Fruit fly (Drosophila melanogaster) whole organism, embryonic: Measurements from ENCODE around the gene CG3764.
A peak's percentile ranks its signal among the peaks of the same experiment; 100 is the strongest.

ENCODE experiments used
- ATbp ChIP-seq: fragments of 200-800 bp; sonication (Bioruptor generic); optimal IDR thresholded peaks from 2 replicates; lab custom pipeline; 2017; ENCODE audit warnings: missing biosample characterization, mild to moderate bottlenecking, missing genetic modification characterization, missing genetic modification reagents
- CG10979 ChIP-seq: fragments of 200-800 bp; sonication (Bioruptor generic); optimal IDR thresholded peaks from 2 replicates; lab custom pipeline; 2018; ENCODE audit warnings: missing biosample characterization, mild to moderate bottlenecking, missing genetic modification characterization, moderate library complexity
- CG11504 ChIP-seq: fragments of 200-800 bp; sonication (Bioruptor generic); optimal IDR thresholded peaks from 3 replicates; lab custom pipeline; 2019; ENCODE audit warnings: missing biosample characterization, mild to moderate bottlenecking, missing genetic modification characterization, moderate library complexity
- CG13296 ChIP-seq: fragments of 200-800 bp; sonication (Bioruptor generic); optimal IDR thresholded peaks from 3 replicates; lab custom pipeline; 2018; ENCODE audit warnings: missing biosample characterization, mild to moderate bottlenecking, missing genetic modification characterization
- CG13894 ChIP-seq: fragments of 200-800 bp; sonication (Bioruptor generic); optimal IDR thresholded peaks from 3 replicates; lab custom pipeline; 2018; ENCODE audit warnings: missing biosample characterization, mild to moderate bottlenecking, missing genetic modification characterization, moderate library complexity
- CG17568 ChIP-seq: fragments of 200-800 bp; sonication (Bioruptor generic); optimal IDR thresholded peaks from 2 replicates; lab custom pipeline; 2018; ENCODE audit warnings: missing biosample characterization, mild to moderate bottlenecking, missing genetic modification characterization, moderate library complexity
- CG17829 ChIP-seq: fragments of 200-800 bp; optimal IDR thresholded peaks from 2 replicates; lab custom pipeline; 2019; ENCODE audit warnings: missing biosample characterization, mild to moderate bottlenecking, missing genetic modification characterization, moderate library complexity
- CG1832 ChIP-seq: fragments of 200-800 bp; sonication (Bioruptor generic); optimal IDR thresholded peaks from 2 replicates; lab custom pipeline; 2017; ENCODE audit warnings: missing biosample characterization, mild to moderate bottlenecking, missing genetic modification characterization, inconsistent platforms
- CG2120 ChIP-seq: fragments of 200-800 bp; sonication (Bioruptor generic); optimal IDR thresholded peaks from 3 replicates; lab custom pipeline; 2016; ENCODE audit warnings: missing biosample characterization, missing genetic modification characterization
- CG30403 ChIP-seq: fragments of 200-800 bp; sonication (Bioruptor generic); optimal IDR thresholded peaks from 3 replicates; lab custom pipeline; 2016; ENCODE audit warnings: missing biosample characterization, missing genetic modification characterization
- CG31365 ChIP-seq: fragments of 200-800 bp; sonication (Bioruptor generic); optimal IDR thresholded peaks from 2 replicates; lab custom pipeline; 2018; ENCODE audit warnings: missing biosample characterization, mild to moderate bottlenecking, missing genetic modification characterization
- CG32532 ChIP-seq: fragments of 200-800 bp; sonication (Bioruptor generic); IDR thresholded peaks from 2 replicates; pipeline ENCODE4 v1.3.6; 2022; ENCODE audit warnings: missing biosample characterization, missing genetic modification characterization
- CG32772 ChIP-seq: fragments of 200-800 bp; sonication (Bioruptor generic); IDR thresholded peaks from 2 replicates; pipeline ENCODE4 v1.3.6; 2022; ENCODE audit warnings: missing biosample characterization, missing genetic modification characterization
- CG4404 ChIP-seq: fragments of 200-800 bp; sonication (Bioruptor generic); IDR thresholded peaks from 2 replicates; pipeline ENCODE4 v1.3.6; 2022; ENCODE audit warnings: missing biosample characterization, missing genetic modification characterization
- CG4617 ChIP-seq: fragments of 200-800 bp; sonication (Bioruptor generic); optimal IDR thresholded peaks from 3 replicates; lab custom pipeline; 2016; ENCODE audit warnings: missing biosample characterization, missing genetic modification characterization, borderline replicate concordance
- CG6683 ChIP-seq: fragments of 200-800 bp; sonication (Bioruptor generic); optimal IDR thresholded peaks from 2 replicates; lab custom pipeline; 2017; ENCODE audit warnings: missing biosample characterization, mild to moderate bottlenecking, missing genetic modification characterization, missing genetic modification reagents
- Dll ChIP-seq: fragments of 200-800 bp; sonication (Bioruptor generic); IDR thresholded peaks from 4 replicates; pipeline ENCODE4 v1.3.6; 2022; ENCODE audit warnings: missing biosample characterization, missing genetic modification characterization; ENCODE audit not compliant: partially characterized antibody
- Hr51 ChIP-seq, 2 experiments: fragments of 200-800 bp; sonication (Bioruptor generic); optimal IDR thresholded peaks; 2 replicates in 1 of 2; 3 replicates in 1 of 2; lab custom pipeline; 2016 to 2018; ENCODE audit warnings: missing biosample characterization in 2 of 2, missing genetic modification characterization in 2 of 2, mild to moderate bottlenecking in 1 of 2, moderate library complexity in 1 of 2
- Med ChIP-seq: fragments of 200-800 bp; sonication (Bioruptor generic); peaks from one replicate; lab custom pipeline; 2016; ENCODE audit warnings: missing biosample characterization, missing genetic modification characterization, mild to moderate bottlenecking, inconsistent platforms, moderate library complexity
- Sox102F ChIP-seq: fragments of 200-800 bp; sonication (Bioruptor generic); optimal IDR thresholded peaks from 2 replicates; lab custom pipeline; 2018; ENCODE audit warnings: missing biosample characterization, mild to moderate bottlenecking, missing genetic modification characterization, moderate library complexity
- Tbp ChIP-seq: fragments of >200 bp; optimal IDR thresholded peaks from 2 replicates; lab custom pipeline; 2018; ENCODE audit warnings: missing biosample characterization, missing genetic modification characterization
- Xrp1 ChIP-seq: fragments of 200-800 bp; sonication (Bioruptor generic); IDR thresholded peaks from 2 replicates; pipeline ENCODE4 v1.3.6; 2022; ENCODE audit warnings: missing biosample characterization, missing genetic modification characterization
- YL-1 ChIP-seq: fragments of 200-800 bp; sonication (Bioruptor generic); optimal IDR thresholded peaks from 3 replicates; lab custom pipeline; 2017; ENCODE audit warnings: missing biosample characterization, mild to moderate bottlenecking, missing genetic modification characterization
- ab ChIP-seq: fragments of 200-800 bp; sonication (Bioruptor generic); optimal IDR thresholded peaks from 2 replicates; lab custom pipeline; 2016; ENCODE audit warnings: missing biosample characterization, missing genetic modification characterization
- abd-A ChIP-seq: fragments of 200-800 bp; sonication (Bioruptor generic); optimal IDR thresholded peaks from 3 replicates; lab custom pipeline; 2019; ENCODE audit warnings: missing biosample characterization, mild to moderate bottlenecking, missing genetic modification characterization, moderate library complexity
- ara ChIP-seq: fragments of 200-800 bp; sonication (Bioruptor generic); IDR thresholded peaks from 2 replicates; pipeline ENCODE4 v1.3.6; 2022; ENCODE audit warnings: missing biosample characterization, missing genetic modification characterization
- ase ChIP-seq: fragments of 200-800 bp; sonication (Bioruptor generic); IDR thresholded peaks from 3 replicates; pipeline ENCODE4 v1.3.6; 2022; ENCODE audit warnings: missing biosample characterization, missing genetic modification characterization
- az2 ChIP-seq: fragments of 200-800 bp; sonication (Bioruptor generic); optimal IDR thresholded peaks from 3 replicates; lab custom pipeline; 2016; ENCODE audit warnings: missing biosample characterization, missing genetic modification characterization
- bbx ChIP-seq: fragments of 200-800 bp; sonication (Bioruptor generic); IDR thresholded peaks from 2 replicates; pipeline ENCODE4 v1.3.6; 2022; ENCODE audit warnings: missing biosample characterization, missing genetic modification characterization; ENCODE audit not compliant: partially characterized antibody
- bcd ChIP-seq: fragments of 200-800 bp; sonication (Bioruptor generic); optimal IDR thresholded peaks from 2 replicates; lab custom pipeline; 2017; ENCODE audit warnings: missing biosample characterization, mild to moderate bottlenecking, missing genetic modification characterization
- chinmo ChIP-seq: fragments of 200-800 bp; sonication (Bioruptor generic); IDR thresholded peaks from 4 replicates; pipeline ENCODE4 v1.3.6; 2022; ENCODE audit warnings: missing biosample characterization, missing genetic modification characterization; ENCODE audit not compliant: partially characterized antibody
- dysf ChIP-seq: fragments of 200-800 bp; sonication (Bioruptor generic); IDR thresholded peaks from 3 replicates; pipeline ENCODE4 v1.3.6; 2022; ENCODE audit warnings: missing biosample characterization, missing genetic modification characterization
- esg ChIP-seq: fragments of 200-800 bp; sonication (Bioruptor generic); conservative IDR thresholded peaks from 2 replicates; pipeline ENCODE4 v1.3.6; 2022; ENCODE audit warnings: missing biosample characterization, missing genetic modification characterization
- eve ChIP-seq, 2 experiments: fragments of >200 bp; optimal IDR thresholded peaks; 2 replicates each; lab custom pipeline; 2017; ENCODE audit warnings: missing biosample characterization in 2 of 2, missing genetic modification characterization in 2 of 2
- exex ChIP-seq: fragments of 200-800 bp; sonication (Bioruptor generic); optimal IDR thresholded peaks from 4 replicates; lab custom pipeline; 2018; ENCODE audit warnings: missing biosample characterization, mild to moderate bottlenecking, missing genetic modification characterization, moderate library complexity
- gem ChIP-seq: fragments of 200-800 bp; sonication (Bioruptor generic); optimal IDR thresholded peaks from 2 replicates; lab custom pipeline; 2019; ENCODE audit warnings: missing biosample characterization, mild to moderate bottlenecking, missing genetic modification characterization, moderate library complexity
- lab ChIP-seq: fragments of 200-800 bp; sonication (Bioruptor generic); optimal IDR thresholded peaks from 3 replicates; lab custom pipeline; 2017; ENCODE audit warnings: missing biosample characterization, missing genetic modification characterization, mild to moderate bottlenecking, moderate library complexity, missing genetic modification reagents
- lbe ChIP-seq: fragments of 200-800 bp; sonication (Bioruptor generic); optimal IDR thresholded peaks from 2 replicates; lab custom pipeline; 2016; ENCODE audit warnings: missing biosample characterization, mild to moderate bottlenecking, missing genetic modification characterization
- lilli ChIP-seq: fragments of 200-800 bp; sonication (Bioruptor generic); optimal IDR thresholded peaks from 3 replicates; lab custom pipeline; 2016; ENCODE audit warnings: missing biosample characterization, missing genetic modification characterization
- lov ChIP-seq, 2 experiments: fragments of 200-800 bp in 1 of 2; fragments of >200 bp in 1 of 2; sonication (Bioruptor generic) in 1 of 2; IDR thresholded peaks in 1 of 2; optimal IDR thresholded peaks in 1 of 2; 2 replicates in 1 of 2; 3 replicates in 1 of 2; pipeline versions ENCODE4 v1.3.6 to Lab custom; 2017 to 2022; ENCODE audit warnings: missing biosample characterization in 1 of 2, missing genetic modification characterization in 1 of 2
- mirr ChIP-seq: fragments of 200-800 bp; sonication (Bioruptor generic); optimal IDR thresholded peaks from 3 replicates; lab custom pipeline; 2018; ENCODE audit warnings: missing biosample characterization, mild to moderate bottlenecking, missing genetic modification characterization
- onecut ChIP-seq: fragments of 200-800 bp; sonication (Bioruptor generic); IDR thresholded peaks from 2 replicates; pipeline ENCODE4 v1.3.6; 2022; ENCODE audit warnings: missing biosample characterization, missing genetic modification characterization
- pho ChIP-seq: fragments of 200-800 bp; sonication (Bioruptor generic); optimal IDR thresholded peaks from 2 replicates; lab custom pipeline; 2016; ENCODE audit warnings: missing biosample characterization, missing genetic modification characterization
- sens-2 ChIP-seq: fragments of 200-800 bp; sonication (Bioruptor generic); IDR thresholded peaks from 2 replicates; pipeline ENCODE4 v1.3.6; 2022; ENCODE audit warnings: missing biosample characterization, missing genetic modification characterization
- slbo ChIP-seq: fragments of 200-800 bp; sonication (Bioruptor generic); IDR thresholded peaks from 2 replicates; pipeline ENCODE4 v1.3.6; 2022; ENCODE audit warnings: missing biosample characterization, missing genetic modification characterization
- sqz ChIP-seq: fragments of 200-800 bp; sonication (Bioruptor generic); optimal IDR thresholded peaks from 3 replicates; lab custom pipeline; 2018; ENCODE audit warnings: missing biosample characterization, mild to moderate bottlenecking, missing genetic modification characterization
- sr ChIP-seq: fragments of 200-800 bp; sonication (Bioruptor generic); IDR thresholded peaks from 3 replicates; pipeline ENCODE4 v1.3.6; 2022; ENCODE audit warnings: missing biosample characterization, missing genetic modification characterization
- vfl ChIP-seq: fragments of 200-800 bp; sonication (Bioruptor generic); optimal IDR thresholded peaks from 2 replicates; lab custom pipeline; 2016; ENCODE audit warnings: missing biosample characterization, missing genetic modification characterization

CG3764 gene

dm6 chr3L:16974645-16975151 lies 37.7 kb downstream of the CG3764 start (continued):
- TF ChIP-seq eve (GFP tag; optimal IDR thresholded peaks at IDR 0.05; lab: Kevin White, UChicago) (peak in 1 of 2 experiments; percentile 52), vfl (GFP tag; lab: Kevin White, UChicago) (no peak), CG6683 (no peak), ara (GFP tag; lab: Robert Waterston, UW) (0 out of 2 replicates have a peak, but pooled peaks have one; percentile 5), CG17568 (GFP tag; lab: Kevin White, UChicago) (peak; percentile 68), YL-1 (GFP tag; lab: Kevin White, UChicago) (no peak), ase (GFP tag; lab: Robert Waterston, UW) (no peak), chinmo (peak; percentile 56; the same call in 1 of the 4 replicates), Hr51 (GFP tag; optimal IDR thresholded peaks at IDR 0.05; lab: Kevin White, UChicago) (peak in 1 of 2 experiments; percentile 5), CG32532 (GFP tag; lab: Robert Waterston, UW) (no peak; the same call in 1 of the 2 replicates), ATbp (GFP tag; lab: Kevin White, UChicago) (peak; percentile 66), CG2120 (peak; percentile 9), Dll (GFP tag; lab: Robert Waterston, UW) (no peak), bcd (GFP tag; lab: Kevin White, UChicago) (no peak), onecut (peak; percentile 21; the same call in 1 of the 2 replicates), CG1832 (GFP tag; lab: Kevin White, UChicago) (no peak), Xrp1 (GFP tag; lab: Robert Waterston, UW) (peak; percentile 16; the same call in 1 of the 2 replicates), Sox102F (peak; percentile 15), CG13296 (GFP tag; lab: Kevin White, UChicago) (peak; percentile 57), exex (tag; lab: Kevin White, UChicago) (peak; percentile 1), CG32772 (no peak), pho (GFP tag; lab: Kevin White, UChicago) (no peak), CG31365 (tag; lab: Kevin White, UChicago) (peak; percentile 2), CG17829 (tag; lab: Kevin White, UChicago) (no peak), CG13894 (tag; lab: Kevin White, UChicago) (peak; percentile 41), CG30403 (GFP tag; lab: Kevin White, UChicago) (peak; percentile 1), CG11504 (peak; percentile 22), lbe (GFP tag; lab: Kevin White, UChicago) (peak; percentile 51), CG4404 (GFP tag; lab: Robert Waterston, UW) (no peak), abd-A (peak; percentile 55), sqz (GFP tag; lab: Kevin White, UChicago) (peak; percentile 28), lab (GFP tag; lab: Kevin White, UChicago) (peak; percentile 37)
- TF ChIP-seq, all 482 proteins: peak for 44

DNA sequence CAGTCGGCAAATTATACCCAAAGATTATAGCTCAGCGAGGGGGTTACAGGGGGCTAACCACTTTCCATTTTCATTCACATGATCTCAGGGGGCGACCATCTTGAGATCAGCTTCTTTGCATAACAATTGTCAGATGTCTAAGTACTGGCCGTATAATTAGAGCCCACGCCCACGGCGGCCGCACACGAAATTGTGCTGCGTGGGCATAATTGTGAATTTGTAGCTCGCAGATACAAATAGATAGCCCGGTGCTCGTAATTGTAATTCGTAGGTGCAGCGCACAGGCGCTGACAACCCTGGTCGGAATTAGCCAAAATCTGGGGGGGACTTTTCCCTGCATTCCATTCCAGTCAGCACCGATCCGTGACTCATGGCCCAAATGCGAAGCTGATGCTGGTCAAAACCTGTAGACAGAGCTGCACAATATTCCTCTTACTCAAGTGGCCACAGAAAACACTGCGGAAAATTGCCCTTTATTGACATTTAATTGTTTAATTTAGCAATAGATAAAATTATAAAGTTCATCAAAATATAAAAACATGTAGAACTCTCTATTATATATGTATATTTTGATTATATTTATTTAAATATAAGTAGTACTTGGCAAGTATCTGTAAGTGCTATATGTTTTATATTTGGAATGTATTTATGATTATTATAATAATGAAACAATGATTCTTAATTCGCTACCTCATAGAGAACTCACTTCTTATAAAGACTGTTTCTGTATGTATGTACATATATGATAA lies 40.6 kb downstream of the CG3764 start:
- peak; percentile 76; the same call in 2 of the 3 replicates for TF ChIP-seq sr
- TF ChIP-seq onecut, result no peak
- no peak for TF ChIP-seq CG13296 (GFP tag; lab: Kevin White, UChicago)
- no peak for TF ChIP-seq az2
- TF ChIP-seq lov (optimal IDR thresholded peaks at IDR 0.05; lab: Kevin White, UChicago), result no peak
- TF ChIP-seq lov (GFP tag; IDR thresholded peaks at IDR 0.05; lab: Robert Waterston, UW), result 0 out of 3 replicates have a peak, but pooled peaks have one; percentile 44
- no peak for TF ChIP-seq lilli (GFP tag; lab: Kevin White, UChicago)
- no peak for TF ChIP-seq bbx (GFP tag; lab: Robert Waterston, UW)
- TF ChIP-seq slbo (GFP tag; lab: Robert Waterston, UW), result no peak
- no peak for TF ChIP-seq sens-2 (GFP tag; lab: Robert Waterston, UW)
- no peak for TF ChIP-seq CG4617 (GFP tag; lab: Kevin White, UChicago)
- TF ChIP-seq dysf (GFP tag; lab: Robert Waterston, UW), result no peak
- TF ChIP-seq esg (GFP tag; lab: Robert Waterston, UW), result no peak
- peak; percentile 1 for TF ChIP-seq gem (tag; lab: Kevin White, UChicago)
- no peak for TF ChIP-seq Tbp
- TF ChIP-seq ab (GFP tag; lab: Kevin White, UChicago), result no peak
- TF ChIP-seq CG10979 (tag; lab: Kevin White, UChicago), result no peak
- TF ChIP-seq Med (GFP tag; lab: Kevin White, UChicago), result peak; percentile 2
- TF ChIP-seq mirr (GFP tag; lab: Kevin White, UChicago), result no peak
